Fruit fly (Drosophila melanogaster): ENCODE results near the gene ATP6AP2.

The ATP6AP2 gene

dm6 chr3R:9258252-9259225, 1.9 kb upstream of the ATP6AP2 start, which contains the start of the genes Ibf2 and Ibf1:
Ibf2 (minus strand) TSS chr3R:9258501.
Ibf1 (plus strand) TSS chr3R:9258964.
- TF ChIP-seq noc (tag; optimal IDR thresholded peaks at IDR 0.05): no peak

dm6 chr3R:9264042-9264441, 3.6 kb downstream of the ATP6AP2 start, which contains the start of gene sage:
sage (minus strand) TSS chr3R:9264142.
- TF ChIP-seq noc (tag; optimal IDR thresholded peaks at IDR 0.05): no peak

dm6 chr3R:9266765-9267164, 6.3 kb downstream of the ATP6AP2 start, which contains the start of the genes TrpRS and Vps16A:
TrpRS (minus strand) TSS chr3R:9266904.
Vps16A (plus strand) TSS chr3R:9267019.
- TF ChIP-seq noc (tag; optimal IDR thresholded peaks at IDR 0.05): no peak

- TF ChIP-seq noc (tag; optimal IDR thresholded peaks at IDR 0.05): no peak
Measured at dm6 chr3R:9287710-9288109, 27.3 kb downstream of the ATP6AP2 start.

dm6 chr3R:9297163-9297562, 36.7 kb downstream of the ATP6AP2 start:
- no peak for TF ChIP-seq noc (tag; optimal IDR thresholded peaks at IDR 0.05)
